Worm (Caenorhabditis elegans): ENCODE data around the gene C07D10.6.
A peak's percentile ranks its signal among the peaks of the same experiment; 100 is the strongest.

C07D10.6 gene

DNA sequence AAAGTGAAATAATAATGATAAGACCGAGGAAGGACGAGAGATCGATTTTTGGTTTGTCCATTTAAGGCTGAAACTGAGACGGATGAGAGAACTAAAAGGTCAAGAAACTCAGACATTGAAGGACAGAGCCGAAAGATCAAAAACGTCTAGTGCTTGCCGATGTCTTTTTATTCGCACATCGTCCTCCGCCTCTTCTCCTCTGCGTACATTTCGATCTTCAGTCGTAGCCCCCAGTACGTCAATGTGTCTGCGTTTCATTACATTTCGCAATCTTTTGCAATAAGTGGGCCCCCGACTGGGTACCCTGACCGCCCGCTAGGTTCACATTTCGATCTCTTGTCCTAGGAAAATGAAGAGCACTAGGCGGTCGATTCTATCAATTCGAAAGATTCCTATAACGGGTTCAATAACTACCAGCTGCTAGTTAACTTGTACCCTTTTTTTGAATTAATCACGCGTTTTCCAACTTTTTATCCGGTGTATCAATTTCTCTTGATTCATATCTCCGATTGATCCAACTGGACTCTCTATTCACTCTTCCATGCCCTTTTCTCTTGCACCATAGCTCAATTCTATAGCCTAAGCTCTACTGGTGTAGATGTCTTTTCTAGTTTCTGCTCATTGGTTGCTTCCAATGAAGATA, 13.1 kb downstream of the C07D10.6 start (continued):
- TF ChIP-seq lim-6 (tag; optimal IDR thresholded peaks at IDR 0.05) (no peak), syd-9 (tag; optimal IDR thresholded peaks at IDR 0.05) (no peak), eyg-1 (tag; optimal IDR thresholded peaks at IDR 0.05) (no peak), fkh-6 (tag; optimal IDR thresholded peaks at IDR 0.05) (no peak), dve-1 (tag; optimal IDR thresholded peaks at IDR 0.05) (peak; percentile 31), rnt-1 (tag; optimal IDR thresholded peaks at IDR 0.05) (no peak), sox-4 (tag; optimal IDR thresholded peaks at IDR 0.05) (no peak), unc-3 (GFP tag; conservative IDR thresholded peaks at IDR 0.05) (no peak), unc-3 (tag; optimal IDR thresholded peaks at IDR 0.05) (no peak), hlh-13 (GFP tag; optimal IDR thresholded peaks at IDR 0.05) (no peak), odd-2 (tag; optimal IDR thresholded peaks at IDR 0.05) (no peak), ceh-9 (tag; optimal IDR thresholded peaks at IDR 0.05) (no peak), C08G9.2 (tag; optimal IDR thresholded peaks at IDR 0.05) (no peak), ceh-31 (tag; optimal IDR thresholded peaks at IDR 0.05) (peak; percentile 31), sox-2 (GFP tag; IDR thresholded peaks at IDR 0.05) (no peak), madf-2 (tag; optimal IDR thresholded peaks at IDR 0.05) (no peak), ceh-45 (GFP tag; IDR thresholded peaks at IDR 0.05) (no peak), pha-2 (tag; optimal IDR thresholded peaks at IDR 0.05) (no peak), hlh-6 (tag; optimal IDR thresholded peaks at IDR 0.05) (no peak), pros-1 (tag; optimal IDR thresholded peaks at IDR 0.05) (no peak), elt-2 (tag; optimal IDR thresholded peaks at IDR 0.05) (no peak)

DNA sequence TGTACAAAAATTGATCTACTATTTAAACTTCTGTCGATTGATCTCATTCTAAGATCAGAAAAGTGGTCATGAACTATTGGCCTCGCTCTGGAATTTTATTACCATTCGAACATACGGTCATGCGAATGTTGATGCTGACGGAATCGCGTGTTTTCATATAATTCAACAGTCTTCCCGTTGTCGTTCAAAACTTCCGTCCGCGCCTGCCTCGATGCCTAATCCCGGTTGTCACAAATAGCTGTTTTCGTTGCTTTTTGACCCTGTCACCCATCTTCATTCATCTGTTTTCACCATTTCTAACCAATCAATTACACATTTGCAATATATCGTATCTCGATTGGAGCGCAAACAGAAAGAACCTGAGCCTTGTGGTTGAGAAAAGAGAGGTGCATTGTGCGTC, 14.3 kb downstream of the C07D10.6 start:
- no peak for TF ChIP-seq nfya-1 (tag; optimal IDR thresholded peaks at IDR 0.05)
- TF ChIP-seq C08G9.2 (tag; optimal IDR thresholded peaks at IDR 0.05), result no peak
- TF ChIP-seq nhr-11 (tag; optimal IDR thresholded peaks at IDR 0.05), result no peak
- no peak for TF ChIP-seq pha-2 (tag; optimal IDR thresholded peaks at IDR 0.05)
- TF ChIP-seq elt-2 (tag; optimal IDR thresholded peaks at IDR 0.05), result no peak
- no peak for TF ChIP-seq ceh-14 (tag; optimal IDR thresholded peaks at IDR 0.05)
- no peak for TF ChIP-seq rnt-1 (tag; optimal IDR thresholded peaks at IDR 0.05)
- no peak for TF ChIP-seq dmd-4 (tag; optimal IDR thresholded peaks at IDR 0.05; ENCODE audit: borderline replicate concordance)

DNA sequence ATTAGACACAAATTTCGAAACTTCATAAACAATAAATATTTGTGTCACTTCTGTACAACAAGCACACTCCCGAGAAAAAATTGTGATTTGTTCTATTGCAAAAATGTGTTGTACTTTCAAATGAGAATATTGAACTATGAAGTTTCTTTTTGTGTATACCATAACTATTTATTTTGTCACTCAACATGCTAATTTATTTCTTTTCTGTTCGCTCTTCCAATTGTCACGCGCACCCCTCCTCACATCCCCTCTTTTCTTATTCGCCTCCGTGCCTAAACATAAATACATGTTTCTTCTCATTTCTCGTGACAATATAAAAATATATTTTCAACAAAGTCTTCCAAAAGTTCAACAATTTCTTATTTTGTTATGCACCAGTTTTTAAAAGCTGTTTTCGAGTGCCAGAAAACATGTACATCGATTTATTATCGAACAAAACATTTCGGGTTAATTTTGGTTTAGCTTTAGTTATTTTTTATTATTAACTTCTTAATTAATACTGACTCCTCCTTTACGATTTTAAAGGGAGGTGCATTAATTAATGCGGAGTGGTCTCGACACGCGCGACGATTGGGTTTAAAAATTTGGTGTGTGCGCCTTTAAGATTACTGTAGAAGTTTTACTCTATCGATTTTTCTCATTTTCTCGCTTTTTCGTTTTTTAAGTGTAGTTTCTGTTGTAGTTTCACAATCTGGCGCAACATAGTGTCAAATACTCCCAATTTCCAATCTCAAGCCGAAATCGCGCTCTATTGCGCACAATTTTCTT, 15.0 kb downstream of the C07D10.6 start:
- TF ChIP-seq ref-2 (tag; optimal IDR thresholded peaks at IDR 0.05) (no peak), eyg-1 (tag; optimal IDR thresholded peaks at IDR 0.05) (no peak), ztf-16 (tag; optimal IDR thresholded peaks at IDR 0.05) (no peak), sox-2 (GFP tag; IDR thresholded peaks at IDR 0.05) (no peak), ets-4 (tag; optimal IDR thresholded peaks at IDR 0.05) (no peak), fkh-10 (GFP tag; optimal IDR thresholded peaks at IDR 0.05) (no peak), ahr-1 (tag; optimal IDR thresholded peaks at IDR 0.05) (no peak), fkh-6 (tag; optimal IDR thresholded peaks at IDR 0.05) (no peak), ceh-6 (GFP tag; optimal IDR thresholded peaks at IDR 0.05) (no peak), ttx-3 (tag; optimal IDR thresholded peaks at IDR 0.05) (no peak), ceh-9 (tag; optimal IDR thresholded peaks at IDR 0.05) (no peak), F13H6.1 (tag; optimal IDR thresholded peaks at IDR 0.05) (no peak), hlh-6 (tag; optimal IDR thresholded peaks at IDR 0.05) (no peak), lin-11 (tag; optimal IDR thresholded peaks at IDR 0.05) (no peak), unc-86 (tag; optimal IDR thresholded peaks at IDR 0.05) (no peak), hlh-15 (tag; optimal IDR thresholded peaks at IDR 0.05) (no peak), pros-1 (tag; optimal IDR thresholded peaks at IDR 0.05) (no peak), unc-55 (GFP tag; optimal IDR thresholded peaks at IDR 0.05) (no peak), dve-1 (tag; optimal IDR thresholded peaks at IDR 0.05) (no peak)
